Worm (Caenorhabditis elegans): ENCODE results near the gene srh-244.
"Not testable (repeated sequence)": the region's sequence is repeated elsewhere in the genome, so short reads cannot be mapped to it uniquely, and the experiment has no call there.

DNA sequence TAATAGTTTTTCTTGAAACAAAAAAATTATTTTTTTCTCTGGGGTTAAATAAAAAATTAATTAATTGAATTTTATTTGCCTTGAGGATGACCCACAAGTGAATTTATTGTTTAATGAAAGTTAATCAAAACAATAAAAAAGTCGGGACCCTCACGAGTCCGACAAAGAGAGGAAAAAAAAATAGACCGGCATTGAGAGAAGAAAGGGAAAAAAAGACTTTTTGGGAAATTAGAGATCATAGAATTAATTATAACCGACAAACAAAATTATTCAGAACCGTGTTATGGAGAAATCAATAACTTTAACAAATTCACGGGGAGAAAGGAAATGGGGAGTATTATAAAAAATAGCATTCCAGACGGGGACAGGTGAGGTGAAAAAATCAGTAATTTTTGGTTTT, 6.4 kb upstream of the srh-244 start, which contains the start of gene F10G2.7:
- not testable (repeated sequence) for TF ChIP-seq unc-39 (tag; optimal IDR thresholded peaks at IDR 0.05); unc-62 (GFP tag; optimal IDR thresholded peaks at IDR 0.05)

Measured in whole organism, L3 larva.